Worm (Caenorhabditis elegans): ENCODE data around the gene sqst-1.
A peak's percentile ranks its signal among the peaks of the same experiment; 100 is the strongest.

sqst-1 gene

ce11 chrIV:12051049-12051792 is 17.1 kb downstream of the sqst-1 start, which contains the start of the genes bre-5 and spt-5:
Gene bre-5, minus strand, starts transcription at chrIV:12051215.
Gene spt-5, plus strand, starts transcription at chrIV:12051491.
- TF ChIP-seq attf-4 (tag; optimal IDR thresholded peaks at IDR 0.05) (no peak), unc-62 (GFP tag; optimal IDR thresholded peaks at IDR 0.05 in 1 of 2) (peak in 1 of 2 experiments; percentile 8), unc-62 (tag; optimal IDR thresholded peaks at IDR 0.05) (no peak), ztf-11 (tag; optimal IDR thresholded peaks at IDR 0.05) (no peak), hlh-30 (tag; optimal IDR thresholded peaks at IDR 0.05; ENCODE audit: insufficient read depth) (peak; percentile 6), pha-4 (GFP tag; IDR thresholded peaks at IDR 0.05) (no peak), pha-4 (tag; optimal IDR thresholded peaks at IDR 0.05) (no peak), dpl-1 (GFP tag; optimal IDR thresholded peaks at IDR 0.05) (peak; percentile 29), lin-29 (GFP tag; IDR thresholded peaks at IDR 0.05) (no peak), nhr-41 (GFP tag; IDR thresholded peaks at IDR 0.05) (no peak), cey-2 (tag; optimal IDR thresholded peaks at IDR 0.05; ENCODE audit: borderline replicate concordance, insufficient read depth) (no peak), ceh-28 (tag; optimal IDR thresholded peaks at IDR 0.05) (peak; percentile 59), mdt-29 (GFP tag; IDR thresholded peaks at IDR 0.05) (no peak), lsy-2 (tag; optimal IDR thresholded peaks at IDR 0.05) (peak in 1 of 2 experiments; percentile 56), mes-2 (tag; optimal IDR thresholded peaks at IDR 0.05; ENCODE audit: poor library complexity, severe bottlenecking) (peak; percentile 65)

DNA sequence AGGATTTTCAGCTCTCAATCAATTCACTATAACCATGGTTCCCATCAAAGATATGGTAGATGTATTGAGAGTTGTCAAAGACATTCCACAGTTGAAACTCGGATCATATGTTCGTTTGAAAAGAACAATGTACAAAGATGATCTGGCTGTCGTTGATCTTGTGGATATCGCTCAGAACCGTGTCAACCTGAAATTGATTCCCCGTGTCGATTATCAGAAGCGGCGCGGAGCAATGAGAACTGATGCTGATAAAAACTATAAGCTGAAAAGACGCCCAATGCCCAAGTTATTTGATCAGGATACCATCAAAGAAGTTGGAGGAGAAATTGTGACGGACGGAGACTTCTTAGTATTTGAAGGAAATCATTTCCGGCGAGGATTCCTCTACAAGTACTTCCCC is 18.4 kb downstream of the sqst-1 start:
- TF ChIP-seq zfp-2 (tag; optimal IDR thresholded peaks at IDR 0.05) (no peak), aha-1 (tag) (peak; percentile 96)

- TF ChIP-seq mdl-1 (tag; optimal IDR thresholded peaks at IDR 0.05): no peak
- no peak for TF ChIP-seq lin-29 (GFP tag; IDR thresholded peaks at IDR 0.05)
- no peak for TF ChIP-seq attf-4 (tag; optimal IDR thresholded peaks at IDR 0.05)
- no peak for TF ChIP-seq F26F4.8 (GFP tag; conservative IDR thresholded peaks at IDR 0.05)
- no peak for TF ChIP-seq aly-2 (tag; optimal IDR thresholded peaks at IDR 0.05)
- no peak for TF ChIP-seq lin-1 (GFP tag; IDR thresholded peaks at IDR 0.05)
- no peak for TF ChIP-seq fos-1 (tag; optimal IDR thresholded peaks at IDR 0.05)
- TF ChIP-seq unc-130 (GFP tag; optimal IDR thresholded peaks at IDR 0.05): no peak
- no peak for TF ChIP-seq cey-2 (tag; optimal IDR thresholded peaks at IDR 0.05; ENCODE audit: borderline replicate concordance, insufficient read depth)
These were observed 22.5 kb downstream of the sqst-1 start, which contains the start of gene K08E4.2 for ce11 chrIV:12056603-12057002. Gene K08E4.2, minus strand, starts transcription at chrIV:12056656.

DNA sequence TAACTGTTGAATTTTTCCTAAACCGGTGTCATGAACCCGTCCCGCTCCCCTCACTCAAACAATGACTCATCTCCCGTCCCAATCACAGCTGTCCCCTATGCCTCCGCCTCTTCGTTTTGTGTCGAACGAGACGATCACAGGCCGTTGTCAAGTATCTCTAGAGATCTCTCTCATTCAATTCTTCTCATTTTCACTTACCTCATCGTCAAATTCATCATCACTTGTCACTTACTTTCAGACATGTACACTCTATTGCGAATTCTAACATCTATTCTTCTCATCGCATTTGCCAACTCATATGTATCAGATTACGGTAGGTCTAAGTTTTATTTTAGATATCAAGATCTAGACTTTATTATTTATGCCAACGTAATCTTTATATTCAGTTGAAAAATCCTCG is 23.4 kb downstream of the sqst-1 start, which contains the start of gene K08E4.3:
TSS of gene K08E4.3 (plus strand) at position 235 of the 400 bp plus-strand sequence.
- no peak for TF ChIP-seq ztf-11 (tag; optimal IDR thresholded peaks at IDR 0.05)
- peak; percentile 8 for TF ChIP-seq mes-2 (tag; optimal IDR thresholded peaks at IDR 0.05; ENCODE audit: poor library complexity, severe bottlenecking)
- TF ChIP-seq fkh-10 (GFP tag; optimal IDR thresholded peaks at IDR 0.05): no peak
- no peak for TF ChIP-seq F37D6.2 (tag; optimal IDR thresholded peaks at IDR 0.05)
- no peak for TF ChIP-seq lin-38 (GFP tag; IDR thresholded peaks at IDR 0.05)
- no peak for TF ChIP-seq nhr-42 (GFP tag; IDR thresholded peaks at IDR 0.05)
- TF ChIP-seq madf-9 (GFP tag; conservative IDR thresholded peaks at IDR 0.05): no peak

ce11 chrIV:12061229-12061628 is 27.1 kb downstream of the sqst-1 start, which contains the start of gene K08E4.8:
Gene K08E4.8, minus strand, starts transcription at chrIV:12061329.
- TF ChIP-seq hlh-11 (tag; optimal IDR thresholded peaks at IDR 0.05): no peak
- no peak for TF ChIP-seq daf-8 (GFP tag; IDR thresholded peaks at IDR 0.05)
- TF ChIP-seq pha-4 (GFP tag; IDR thresholded peaks at IDR 0.05): no peak
- TF ChIP-seq pha-4 (tag; optimal IDR thresholded peaks at IDR 0.05): no peak
- TF ChIP-seq ceh-62 (tag; optimal IDR thresholded peaks at IDR 0.05): no peak
- TF ChIP-seq skn-1 (tag; optimal IDR thresholded peaks at IDR 0.05): no peak
- no peak for TF ChIP-seq mes-2 (tag; optimal IDR thresholded peaks at IDR 0.05; ENCODE audit: poor library complexity, severe bottlenecking)
- no peak for TF ChIP-seq lin-1 (GFP tag; IDR thresholded peaks at IDR 0.05)
- TF ChIP-seq nhr-237 (tag; optimal IDR thresholded peaks at IDR 0.05): no peak
- no peak for TF ChIP-seq nhr-102 (tag; optimal IDR thresholded peaks at IDR 0.05)
- TF ChIP-seq nhr-11 (tag; optimal IDR thresholded peaks at IDR 0.05): no peak
- no peak for TF ChIP-seq rbr-2 (tag; optimal IDR thresholded peaks at IDR 0.05)
- no peak for TF ChIP-seq ceh-32 (tag; optimal IDR thresholded peaks at IDR 0.05; ENCODE audit: poor library complexity)
- no peak for TF ChIP-seq lin-38 (GFP tag; IDR thresholded peaks at IDR 0.05)
- no peak for TF ChIP-seq gei-8 (GFP tag; optimal IDR thresholded peaks at IDR 0.05)
- no peak for TF ChIP-seq dpl-1 (GFP tag; optimal IDR thresholded peaks at IDR 0.05)
- TF ChIP-seq egl-43 (GFP tag; IDR thresholded peaks at IDR 0.05): no peak
- TF ChIP-seq unc-39 (tag; optimal IDR thresholded peaks at IDR 0.05): no peak
- TF ChIP-seq ZK337.2 (GFP tag; IDR thresholded peaks at IDR 0.05): no peak
- no peak for TF ChIP-seq egl-27 (tag; optimal IDR thresholded peaks at IDR 0.05)
- no peak for TF ChIP-seq F26F4.8 (GFP tag; conservative IDR thresholded peaks at IDR 0.05)

Data from whole organism, L4 larva.